Worm (Caenorhabditis elegans): ENCODE results near the gene srpa-68.

The srpa-68 gene

ce11 chrV:12252272-12252671 lies 39.2 kb downstream of the srpa-68 start, which contains the start of gene lrx-1:
Gene lrx-1, plus strand, starts transcription at chrV:12252572.
- TF ChIP-seq lin-39 (tag; optimal IDR thresholded peaks at IDR 0.05) (no peak), lin-15B (tag; optimal IDR thresholded peaks at IDR 0.05) (no peak), elt-1 (tag; optimal IDR thresholded peaks at IDR 0.05) (no peak), unc-62 (GFP tag; optimal IDR thresholded peaks at IDR 0.05) (no peak), ztf-4 (tag; optimal IDR thresholded peaks at IDR 0.05) (no peak), daf-12 (tag; optimal IDR thresholded peaks at IDR 0.05) (no peak), nhr-77 (tag; optimal IDR thresholded peaks at IDR 0.05) (no peak), unc-39 (tag; optimal IDR thresholded peaks at IDR 0.05) (no peak), aly-2 (tag; optimal IDR thresholded peaks at IDR 0.05) (no peak), ceh-82 (tag; optimal IDR thresholded peaks at IDR 0.05) (no peak), ceh-9 (tag; optimal IDR thresholded peaks at IDR 0.05) (no peak)

ce11 chrV:12251041-12251440 lies 40.4 kb downstream of the srpa-68 start, which contains the start of gene T04H1.5:
Gene T04H1.5, plus strand, starts transcription at chrV:12251341.
- no peak for TF ChIP-seq nhr-77 (tag; optimal IDR thresholded peaks at IDR 0.05)

- TF ChIP-seq lin-15B (tag; optimal IDR thresholded peaks at IDR 0.05) = peak; percentile 19
- no peak for TF ChIP-seq elt-1 (tag; optimal IDR thresholded peaks at IDR 0.05)
- TF ChIP-seq lin-39 (tag; optimal IDR thresholded peaks at IDR 0.05) = no peak
- no peak for TF ChIP-seq ceh-16 (tag; optimal IDR thresholded peaks at IDR 0.05)
- peak; percentile 63 for TF ChIP-seq elt-2 (tag; optimal IDR thresholded peaks at IDR 0.05)
- TF ChIP-seq pha-4 (tag; optimal IDR thresholded peaks at IDR 0.05) = peak; percentile 23
- no peak for TF ChIP-seq ceh-82 (tag; optimal IDR thresholded peaks at IDR 0.05)
- no peak for TF ChIP-seq lsy-12 (tag; optimal IDR thresholded peaks at IDR 0.05)
Measured at ce11 chrV:12245777-12246452, 45.5 kb downstream of the srpa-68 start.

- TF ChIP-seq egl-5 (tag; optimal IDR thresholded peaks at IDR 0.05) (no peak), ztf-11 (tag; optimal IDR thresholded peaks at IDR 0.05) (no peak), nhr-23 (tag; optimal IDR thresholded peaks at IDR 0.05) (peak; percentile 20), nhr-77 (tag; optimal IDR thresholded peaks at IDR 0.05) (no peak), nhr-11 (tag; optimal IDR thresholded peaks at IDR 0.05) (no peak), snpc-4 (tag; optimal IDR thresholded peaks at IDR 0.05) (peak; percentile 9), ceh-82 (tag; optimal IDR thresholded peaks at IDR 0.05) (no peak), pha-4 (tag; optimal IDR thresholded peaks at IDR 0.05) (peak; percentile 96)
Measured at ce11 chrV:12244980-12245742, 46.3 kb downstream of the srpa-68 start, which contains the start of the genes T04H1.13, slfl-5 and rad-50. Gene T04H1.13, minus strand, starts transcription at chrV:12245030. Gene slfl-5, minus strand, starts transcription at chrV:12245044. Gene rad-50, plus strand, starts transcription at chrV:12245646.

- no peak for TF ChIP-seq ztf-11 (tag; optimal IDR thresholded peaks at IDR 0.05)
- no peak for TF ChIP-seq nhr-11 (tag; optimal IDR thresholded peaks at IDR 0.05)
- TF ChIP-seq jun-1 (tag; optimal IDR thresholded peaks at IDR 0.05) = no peak
- no peak for TF ChIP-seq nfya-1 (tag; optimal IDR thresholded peaks at IDR 0.05; ENCODE audit: insufficient read depth)
- TF ChIP-seq eor-1 (tag; optimal IDR thresholded peaks at IDR 0.05) = no peak
- no peak for TF ChIP-seq fkh-2 (tag; optimal IDR thresholded peaks at IDR 0.05)
- no peak for TF ChIP-seq ceh-9 (tag; optimal IDR thresholded peaks at IDR 0.05)
- TF ChIP-seq pqm-1 (tag; optimal IDR thresholded peaks at IDR 0.05) = no peak
- no peak for TF ChIP-seq mdl-1 (tag; optimal IDR thresholded peaks at IDR 0.05)
- no peak for TF ChIP-seq zag-1 (tag; optimal IDR thresholded peaks at IDR 0.05)
Measured at ce11 chrV:12241126-12241525, 50.3 kb downstream of the srpa-68 start, which contains the start of gene ttr-22. Gene ttr-22, plus strand, starts transcription at chrV:12241426.
